Worm (Caenorhabditis elegans) whole organism, young adult: ENCODE measurements around the gene R74.2.

Experiments used
- B0019.2 ChIP-seq: fragments of 200-800 bp; sonication (Bioruptor generic); conservative IDR thresholded peaks from 2 replicates; pipeline ENCODE4 v1.3.6; 2022; ENCODE audit warnings: missing genetic modification reagents, missing genetic modification characterization, missing compliant biosample characterization
- B0336.3 ChIP-seq: fragments of 200-800 bp; sonication (Bioruptor generic); IDR thresholded peaks from 2 replicates; pipeline ENCODE4 v1.3.6; 2022; ENCODE audit warnings: missing genetic modification characterization, missing compliant biosample characterization
- C06A6.2 ChIP-seq: fragments of 200-800 bp; sonication (Bioruptor generic); conservative IDR thresholded peaks from 2 replicates; pipeline ENCODE4 v1.3.6; 2022; ENCODE audit warnings: missing genetic modification characterization, missing compliant biosample characterization
- D2030.7 ChIP-seq: fragments of 200-800 bp; sonication (Bioruptor generic); IDR thresholded peaks from 2 replicates; pipeline ENCODE4 v1.3.6; 2022; ENCODE audit warnings: missing genetic modification reagents, missing genetic modification characterization, missing compliant biosample characterization
- F10E7.11 ChIP-seq: sonication (generic microtip); optimal IDR thresholded peaks from 2 replicates; lab custom pipeline; 2017; ENCODE audit warnings: mild to moderate bottlenecking, missing genetic modification characterization, moderate library complexity, missing compliant biosample characterization
- F23B12.7 ChIP-seq: sonication (generic microtip); optimal IDR thresholded peaks from 2 replicates; lab custom pipeline; 2017; ENCODE audit warnings: missing genetic modification characterization, mild to moderate bottlenecking, missing compliant biosample characterization, antibody characterized with exemption, moderate library complexity; ENCODE audit not compliant: insufficient read depth
- F33H1.4 ChIP-seq: fragments of 200-800 bp; sonication (Bioruptor generic); IDR thresholded peaks from 2 replicates; pipeline ENCODE4 v1.3.6; 2022; ENCODE audit warnings: missing genetic modification reagents, missing genetic modification characterization, missing compliant biosample characterization
- F37B4.10 ChIP-seq: fragments of 200-800 bp; sonication (Bioruptor generic); IDR thresholded peaks from 2 replicates; pipeline ENCODE4 v1.3.6; 2022; ENCODE audit warnings: missing genetic modification characterization, missing compliant biosample characterization
- F49E8.2 ChIP-seq: sonication (generic microtip); optimal IDR thresholded peaks from 3 replicates; lab custom pipeline; 2017; ENCODE audit warnings: missing genetic modification characterization, mild to moderate bottlenecking, missing compliant biosample characterization, antibody characterized with exemption, moderate library complexity; ENCODE audit not compliant: insufficient read depth
- F52B5.7 ChIP-seq: sonication (generic microtip); optimal IDR thresholded peaks from 2 replicates; lab custom pipeline; 2016; ENCODE audit warnings: mild to moderate bottlenecking, missing genetic modification characterization, missing compliant biosample characterization
- F55B11.4 ChIP-seq: sonication (generic microtip); optimal IDR thresholded peaks from 2 replicates; lab custom pipeline; 2016; ENCODE audit warnings: missing compliant biosample characterization, missing genetic modification characterization, borderline replicate concordance; ENCODE audit not compliant: insufficient read depth
- F57A8.1 ChIP-seq: fragments of 200-800 bp; sonication (Bioruptor generic); optimal IDR thresholded peaks from 2 replicates; lab custom pipeline; 2018; ENCODE audit warnings: mild to moderate bottlenecking, missing genetic modification characterization, moderate library complexity, missing compliant biosample characterization
- K11D2.4 ChIP-seq: fragments of 200-800 bp; sonication (Bioruptor generic); IDR thresholded peaks from 2 replicates; pipeline ENCODE4 v1.3.6; 2022; ENCODE audit warnings: missing genetic modification reagents, missing genetic modification characterization, missing compliant biosample characterization
- T07F8.4 ChIP-seq: sonication (generic microtip); optimal IDR thresholded peaks from 2 replicates; lab custom pipeline; 2016; ENCODE audit warnings: mild to moderate bottlenecking, missing genetic modification characterization, moderate library complexity, missing compliant biosample characterization
- Y79H2A.3 ChIP-seq: fragments of 200-800 bp; sonication (Bioruptor generic); conservative IDR thresholded peaks from 2 replicates; pipeline ENCODE4 v1.3.6; 2022; ENCODE audit warnings: missing genetic modification reagents, missing genetic modification characterization, missing compliant biosample characterization
- Y95B8A.8 ChIP-seq: fragments of 200-800 bp; sonication (Bioruptor generic); IDR thresholded peaks from 2 replicates; pipeline ENCODE4 v1.3.6; 2022; ENCODE audit warnings: missing genetic modification reagents, missing genetic modification characterization, missing compliant biosample characterization
- ZK185.1 ChIP-seq: sonication (generic microtip); optimal IDR thresholded peaks from 2 replicates; lab custom pipeline; 2016; ENCODE audit warnings: mild to moderate bottlenecking, missing genetic modification characterization, missing compliant biosample characterization; ENCODE audit not compliant: poor library complexity, severe bottlenecking
- ama-1 ChIP-seq, 3 experiments: fragments of 150-350 bp in 1 of 3; sonication (generic microtip) in 2 of 3; optimal IDR thresholded peaks; 2 replicates each; lab custom pipeline; 2014 to 2018; ENCODE audit warnings: missing biosample characterization in 2 of 3, missing genetic modification characterization in 2 of 3, missing genetic modification reagents in 2 of 3
- aptf-3 ChIP-seq: fragments of 200-800 bp; sonication (Bioruptor generic); IDR thresholded peaks from 2 replicates; pipeline ENCODE4 v1.3.6; 2022; ENCODE audit warnings: missing genetic modification characterization, missing compliant biosample characterization
- attf-3 ChIP-seq: fragments of 200-800 bp; sonication (Bioruptor generic); conservative IDR thresholded peaks from 2 replicates; pipeline ENCODE4 v1.3.6; 2022; ENCODE audit warnings: missing genetic modification reagents, missing genetic modification characterization, missing compliant biosample characterization
- attf-5 ChIP-seq: fragments of 200-800 bp; sonication (Bioruptor generic); optimal IDR thresholded peaks from 2 replicates; lab custom pipeline; 2018; ENCODE audit warnings: mild to moderate bottlenecking, missing genetic modification characterization, missing compliant biosample characterization
- attf-6 ChIP-seq: fragments of 200-800 bp; sonication (Bioruptor generic); IDR thresholded peaks from 2 replicates; pipeline ENCODE4 v1.3.6; 2022; ENCODE audit warnings: missing genetic modification reagents, missing genetic modification characterization, missing compliant biosample characterization
- cebp-1 ChIP-seq, 2 experiments: fragments of 200-800 bp in 1 of 2; sonication (Bioruptor generic) in 1 of 2; sonication (generic microtip) in 1 of 2; IDR thresholded peaks in 1 of 2; optimal IDR thresholded peaks in 1 of 2; 2 replicates each; pipeline versions ENCODE4 v1.3.6 to Lab custom; 2017 to 2022; ENCODE audit warnings: missing compliant biosample characterization in 2 of 2, missing genetic modification characterization in 2 of 2, mild to moderate bottlenecking in 1 of 2, missing genetic modification reagents in 1 of 2, moderate library complexity in 1 of 2
- ceh-100 ChIP-seq: fragments of 200-800 bp; sonication (Bioruptor generic); IDR thresholded peaks from 2 replicates; pipeline ENCODE4 v1.3.6; 2022; ENCODE audit warnings: missing genetic modification reagents, missing genetic modification characterization, missing compliant biosample characterization
- ceh-40 ChIP-seq: fragments of 200-800 bp; sonication (Bioruptor generic); IDR thresholded peaks from 2 replicates; pipeline ENCODE4 v1.3.6; 2022; ENCODE audit warnings: missing genetic modification characterization, missing compliant biosample characterization
- ceh-79 ChIP-seq: sonication (generic microtip); optimal IDR thresholded peaks from 2 replicates; lab custom pipeline; 2017; ENCODE audit warnings: mild to moderate bottlenecking, missing genetic modification characterization, missing compliant biosample characterization
- dpff-1 ChIP-seq: sonication (generic microtip); optimal IDR thresholded peaks from 2 replicates; lab custom pipeline; 2017; ENCODE audit warnings: mild to moderate bottlenecking, missing genetic modification characterization, missing compliant biosample characterization
- egrh-3 ChIP-seq: fragments of 200-800 bp; sonication (Bioruptor generic); IDR thresholded peaks from 2 replicates; pipeline ENCODE4 v1.3.6; 2022; ENCODE audit warnings: missing genetic modification reagents, missing genetic modification characterization, missing compliant biosample characterization
- ekl-4 ChIP-seq: fragments of 200-800 bp; sonication (Bioruptor generic); IDR thresholded peaks from 2 replicates; pipeline ENCODE4 v1.3.6; 2022; ENCODE audit warnings: missing genetic modification reagents, missing genetic modification characterization, missing compliant biosample characterization
- fkh-3 ChIP-seq: sonication (generic microtip); optimal IDR thresholded peaks from 2 replicates; lab custom pipeline; 2016; ENCODE audit warnings: mild to moderate bottlenecking, missing genetic modification characterization, missing compliant biosample characterization
- gei-17 ChIP-seq: fragments of 200-800 bp; sonication (Bioruptor generic); optimal IDR thresholded peaks from 2 replicates; lab custom pipeline; 2018; ENCODE audit warnings: mild to moderate bottlenecking, missing genetic modification characterization, missing compliant biosample characterization
- hmg-20 ChIP-seq: fragments of 200-800 bp; sonication (Bioruptor generic); IDR thresholded peaks from 2 replicates; pipeline ENCODE4 v1.3.6; 2022; ENCODE audit warnings: missing genetic modification reagents, missing genetic modification characterization, missing compliant biosample characterization
- hsf-1 ChIP-seq: fragments of 200-800 bp; sonication (Bioruptor generic); IDR thresholded peaks from 2 replicates; pipeline ENCODE4 v1.3.6; 2022; ENCODE audit warnings: missing genetic modification reagents, missing genetic modification characterization, missing compliant biosample characterization
- let-526 ChIP-seq: fragments of 200-800 bp; sonication (Bioruptor generic); IDR thresholded peaks from 2 replicates; pipeline ENCODE4 v1.3.6; 2022; ENCODE audit warnings: missing genetic modification reagents, missing genetic modification characterization, missing compliant biosample characterization
- lir-1 ChIP-seq: fragments of 200-800 bp; sonication (Bioruptor generic); conservative IDR thresholded peaks from 2 replicates; pipeline ENCODE4 v1.3.6; 2022; ENCODE audit warnings: missing genetic modification reagents, missing genetic modification characterization, missing compliant biosample characterization
- lsl-1 ChIP-seq: fragments of 200-800 bp; sonication (Bioruptor generic); optimal IDR thresholded peaks from 2 replicates; lab custom pipeline; 2018; ENCODE audit warnings: mild to moderate bottlenecking, missing genetic modification characterization, moderate library complexity, missing compliant biosample characterization
- lsy-27 ChIP-seq: sonication (generic microtip); optimal IDR thresholded peaks from 2 replicates; lab custom pipeline; 2017; ENCODE audit warnings: missing genetic modification characterization, mild to moderate bottlenecking, missing compliant biosample characterization, antibody characterized with exemption, missing genotype, borderline replicate concordance; ENCODE audit not compliant: insufficient read depth
- madf-10 ChIP-seq: sonication (generic microtip); optimal IDR thresholded peaks from 2 replicates; lab custom pipeline; 2016; ENCODE audit warnings: mild to moderate bottlenecking, missing genetic modification characterization, missing compliant biosample characterization
- madf-3 ChIP-seq: fragments of 200-800 bp; sonication (Bioruptor generic); IDR thresholded peaks from 2 replicates; pipeline ENCODE4 v1.3.6; 2022; ENCODE audit warnings: missing genetic modification reagents, missing genetic modification characterization, missing compliant biosample characterization
- mel-28 ChIP-seq: sonication (generic microtip); optimal IDR thresholded peaks from 2 replicates; lab custom pipeline; 2016; ENCODE audit warnings: borderline replicate concordance, mild to moderate bottlenecking, missing genetic modification characterization, missing compliant biosample characterization
- nhr-80 ChIP-seq: sonication (generic microtip); optimal IDR thresholded peaks from 2 replicates; lab custom pipeline; 2016; ENCODE audit warnings: missing genetic modification characterization, missing compliant biosample characterization
- pha-4 ChIP-seq: fragments of 150-350 bp; sonication (generic microtip); optimal IDR thresholded peaks from 2 replicates; lab custom pipeline; 2014; ENCODE audit warnings: missing biosample characterization, missing genetic modification reagents, missing genetic modification characterization
- somi-1 ChIP-seq: fragments of 200-800 bp; sonication (Bioruptor generic); optimal IDR thresholded peaks from 2 replicates; lab custom pipeline; 2018; ENCODE audit warnings: mild to moderate bottlenecking, missing genetic modification characterization, missing compliant biosample characterization
- unc-130 ChIP-seq: sonication (generic microtip); optimal IDR thresholded peaks from 2 replicates; lab custom pipeline; 2016; ENCODE audit warnings: missing genetic modification reagents, missing genetic modification characterization, missing compliant biosample characterization
- unc-62 ChIP-seq: fragments of 150-350 bp; optimal IDR thresholded peaks from 2 replicates; lab custom pipeline; 2014; ENCODE audit warnings: missing biosample characterization, missing genetic modification reagents, missing genetic modification characterization
- zim-3 ChIP-seq: sonication (generic microtip); optimal IDR thresholded peaks from 2 replicates; lab custom pipeline; 2017; ENCODE audit warnings: mild to moderate bottlenecking, missing genetic modification characterization, moderate library complexity, missing compliant biosample characterization
- ztf-22 ChIP-seq: fragments of 200-800 bp; sonication (Bioruptor generic); optimal IDR thresholded peaks from 2 replicates; lab custom pipeline; 2018; ENCODE audit warnings: mild to moderate bottlenecking, missing genetic modification characterization, moderate library complexity, missing compliant biosample characterization
- ztf-28 ChIP-seq: fragments of 200-800 bp; sonication (Bioruptor generic); IDR thresholded peaks from 2 replicates; pipeline ENCODE4 v1.3.6; 2022; ENCODE audit warnings: missing genetic modification reagents, missing genetic modification characterization, missing compliant biosample characterization

The R74.2 gene

DNA sequence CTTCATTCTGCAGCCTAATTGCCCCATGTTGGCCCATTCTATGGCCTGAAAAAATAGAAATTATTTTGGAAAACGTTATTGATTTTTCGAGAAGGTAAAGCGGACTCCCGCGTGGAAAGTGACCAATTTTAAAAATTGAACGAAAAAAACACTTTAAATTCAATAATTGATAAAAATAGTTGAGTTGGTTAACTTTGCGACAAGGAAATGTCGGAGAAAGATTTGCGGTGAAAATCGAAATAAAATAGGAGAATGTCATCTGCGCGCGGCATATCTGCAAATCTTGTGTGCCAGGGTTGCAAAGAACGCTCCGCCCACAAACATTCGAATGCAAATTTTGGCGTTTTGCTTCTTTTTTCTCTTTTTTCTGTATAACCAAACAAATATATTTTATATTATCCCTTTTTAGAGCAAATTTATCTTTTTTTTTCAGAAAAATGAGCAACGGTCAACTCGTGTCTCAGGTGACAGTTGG is 17.0 kb upstream of the R74.2 start, which contains the start of the genes rnf-121 and C16C10.4 (continued):
- TF ChIP-seq B0019.2 (GFP tag; lab: Robert Waterston, UW) (no peak), madf-3 (GFP tag; lab: Robert Waterston, UW) (no peak), ceh-79 (tag; lab: Kevin White, UChicago) (no peak), C06A6.2 (peak; percentile 44; the same call in 1 of the 2 replicates), B0336.3 (peak; percentile 20; the same call in 1 of the 2 replicates), egrh-3 (GFP tag; lab: Robert Waterston, UW) (no peak), K11D2.4 (GFP tag; lab: Robert Waterston, UW) (no peak), hmg-20 (no peak), attf-3 (GFP tag; lab: Robert Waterston, UW) (no peak), unc-130 (peak; percentile 73), fkh-3 (tag; lab: Kevin White, UChicago) (no peak), lir-1 (GFP tag; lab: Robert Waterston, UW) (no peak), Y95B8A.8 (GFP tag; lab: Robert Waterston, UW) (no peak), Y79H2A.3 (GFP tag; lab: Robert Waterston, UW) (no peak), F55B11.4 (tag; lab: Kevin White, UChicago) (no peak), ztf-22 (no peak), F37B4.10 (no peak), zim-3 (tag; lab: Kevin White, UChicago) (no peak), dpff-1 (tag; lab: Kevin White, UChicago) (no peak), madf-10 (tag; lab: Kevin White, UChicago) (peak; percentile 45), lsy-27 (no peak), cebp-1 (GFP tag; IDR thresholded peaks at IDR 0.05; lab: Robert Waterston, UW) (no peak), cebp-1 (tag; optimal IDR thresholded peaks at IDR 0.05; lab: Kevin White, UChicago) (peak; percentile 74), F49E8.2 (peak; percentile 63), aptf-3 (GFP tag; lab: Robert Waterston, UW) (no peak), let-526 (GFP tag; lab: Robert Waterston, UW) (no peak), hsf-1 (GFP tag; lab: Robert Waterston, UW) (no peak), pha-4 (tag; lab: Kevin White, UChicago) (no peak), ztf-28 (GFP tag; lab: Robert Waterston, UW) (no peak), mel-28 (no peak), D2030.7 (peak; percentile 61; the same call in 1 of the 2 replicates), attf-5 (GFP tag; lab: Kevin White, UChicago) (peak; percentile 68), unc-62 (GFP tag; lab: Kevin White, UChicago) (no peak), gei-17 (GFP tag; lab: Kevin White, UChicago) (no peak)

DNA sequence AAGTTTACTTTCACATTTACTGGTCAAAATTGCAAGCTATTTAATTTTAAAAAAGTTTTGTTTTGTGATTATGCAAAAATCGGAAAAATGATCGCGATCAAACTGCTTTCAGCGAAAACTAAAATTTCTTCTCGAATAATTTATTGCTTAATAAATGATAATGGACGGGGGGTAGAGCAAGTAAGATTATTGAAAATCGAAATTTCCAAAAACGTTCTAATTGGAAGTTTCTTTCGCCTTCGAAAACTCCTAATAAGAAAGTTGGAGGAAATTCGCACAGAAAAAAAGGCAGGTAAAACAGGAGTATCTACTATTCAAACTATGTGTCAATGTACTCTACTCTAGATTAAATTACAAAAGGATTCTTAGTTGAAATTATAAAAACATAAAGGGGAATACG is 15.8 kb upstream of the R74.2 start:
- TF ChIP-seq somi-1 (GFP tag; lab: Kevin White, UChicago) (no peak), F33H1.4 (GFP tag; lab: Robert Waterston, UW) (no peak), F10E7.11 (peak; percentile 79), ztf-28 (GFP tag; lab: Robert Waterston, UW) (no peak), nhr-80 (no peak), F23B12.7 (tag; lab: Kevin White, UChicago) (no peak), F57A8.1 (GFP tag; lab: Kevin White, UChicago) (no peak), K11D2.4 (GFP tag; lab: Robert Waterston, UW) (no peak), attf-6 (GFP tag; lab: Robert Waterston, UW) (0 out of 2 replicates have a peak, but pooled peaks have one; percentile 29), ekl-4 (GFP tag; lab: Robert Waterston, UW) (peak; percentile 70), hsf-1 (GFP tag; lab: Robert Waterston, UW) (peak; percentile 77), ceh-100 (GFP tag; lab: Robert Waterston, UW) (peak; percentile 32; the same call in 1 of the 2 replicates), ZK185.1 (no peak), ama-1 (optimal IDR thresholded peaks at IDR 0.05; lab: Kevin White, UChicago) (no peak), ama-1 (GFP tag; optimal IDR thresholded peaks at IDR 0.05; lab: Kevin White, UChicago) (peak in 1 of 2 experiments; percentile 81), ceh-40 (no peak), T07F8.4 (tag; lab: Kevin White, UChicago) (no peak), lsl-1 (GFP tag; lab: Kevin White, UChicago) (peak; percentile 41), F52B5.7 (tag; lab: Kevin White, UChicago) (no peak)
